Fruit fly (Drosophila melanogaster) whole organism, embryonic: ENCODE data around the gene Rpn12.

Experiments
- Abd-B ChIP-seq: fragments of 200-800 bp; sonication (Bioruptor generic); optimal IDR thresholded peaks from 2 replicates; lab custom pipeline; 2018; ENCODE audit warnings: missing biosample characterization, mild to moderate bottlenecking, missing genetic modification characterization, moderate library complexity
- Adf1 ChIP-seq: fragments of 200-800 bp; sonication (Bioruptor generic); IDR thresholded peaks from 2 replicates; pipeline ENCODE4 v1.3.6; 2022; ENCODE audit warnings: missing biosample characterization, missing genetic modification characterization
- CG10147 ChIP-seq: fragments of 200-800 bp; sonication (Bioruptor generic); optimal IDR thresholded peaks from 2 replicates; lab custom pipeline; 2019; ENCODE audit warnings: missing biosample characterization, mild to moderate bottlenecking, missing genetic modification characterization, moderate library complexity
- CG11723 ChIP-seq: fragments of 200-800 bp; sonication (Bioruptor generic); optimal IDR thresholded peaks from 2 replicates; lab custom pipeline; 2017; ENCODE audit warnings: missing biosample characterization, mild to moderate bottlenecking, missing genetic modification characterization
- CG12942 ChIP-seq: fragments of 200-800 bp; sonication (Bioruptor generic); optimal IDR thresholded peaks from 3 replicates; lab custom pipeline; 2016; ENCODE audit warnings: missing biosample characterization, missing genetic modification characterization
- CG13894 ChIP-seq: fragments of 200-800 bp; sonication (Bioruptor generic); optimal IDR thresholded peaks from 3 replicates; lab custom pipeline; 2018; ENCODE audit warnings: missing biosample characterization, mild to moderate bottlenecking, missing genetic modification characterization, moderate library complexity
- CG15269 ChIP-seq: fragments of 200-800 bp; sonication (Bioruptor generic); optimal IDR thresholded peaks from 2 replicates; lab custom pipeline; 2018; ENCODE audit warnings: missing biosample characterization, mild to moderate bottlenecking, missing genetic modification characterization, moderate library complexity
- CG15514 ChIP-seq: fragments of 200-800 bp; sonication (Bioruptor generic); optimal IDR thresholded peaks from 3 replicates; lab custom pipeline; 2017; ENCODE audit warnings: missing biosample characterization, missing genetic modification characterization, mild to moderate bottlenecking, moderate library complexity, missing genetic modification reagents
- CG16813 ChIP-seq: fragments of 200-800 bp; sonication (Bioruptor generic); IDR thresholded peaks from 3 replicates; pipeline ENCODE4 v1.3.6; 2022; ENCODE audit warnings: missing biosample characterization, missing genetic modification characterization; ENCODE audit not compliant: partially characterized antibody
- CG17186 ChIP-seq: fragments of 200-800 bp; sonication (Bioruptor generic); optimal IDR thresholded peaks from 3 replicates; lab custom pipeline; 2017; ENCODE audit warnings: missing biosample characterization, missing genetic modification reagents, missing genetic modification characterization
- CG18011 ChIP-seq: fragments of 200-800 bp; sonication (Bioruptor generic); optimal IDR thresholded peaks from 2 replicates; lab custom pipeline; 2017; ENCODE audit warnings: missing biosample characterization, missing genetic modification characterization, mild to moderate bottlenecking, moderate library complexity, missing genotype
- CG2116 ChIP-seq: fragments of 200-800 bp; sonication (Bioruptor generic); optimal IDR thresholded peaks from 3 replicates; lab custom pipeline; 2018; ENCODE audit warnings: missing biosample characterization, mild to moderate bottlenecking, missing genetic modification characterization
- CG2199 ChIP-seq: fragments of 200-800 bp; sonication (Bioruptor generic); IDR thresholded peaks from 3 replicates; pipeline ENCODE4 v1.3.6; 2022; ENCODE audit warnings: missing biosample characterization, missing genetic modification characterization
- CG2889 ChIP-seq: fragments of 200-800 bp; sonication (Bioruptor generic); IDR thresholded peaks from 3 replicates; pipeline ENCODE4 v1.3.6; 2022; ENCODE audit warnings: missing biosample characterization, missing genetic modification characterization
- CG30020 ChIP-seq: fragments of 200-800 bp; optimal IDR thresholded peaks from 2 replicates; lab custom pipeline; 2019; ENCODE audit warnings: missing biosample characterization, mild to moderate bottlenecking, missing genetic modification characterization, moderate library complexity
- CG3281 ChIP-seq: fragments of 200-800 bp; sonication (Bioruptor generic); optimal IDR thresholded peaks from 3 replicates; lab custom pipeline; 2017; ENCODE audit warnings: missing biosample characterization, mild to moderate bottlenecking, missing genetic modification characterization
- CG34224 ChIP-seq: fragments of 200-800 bp; sonication (Bioruptor generic); IDR thresholded peaks from 3 replicates; pipeline ENCODE4 v1.3.6; 2022; ENCODE audit warnings: missing biosample characterization, missing genetic modification characterization; ENCODE audit not compliant: partially characterized antibody
- CG4328 ChIP-seq: fragments of 200-800 bp; sonication (Bioruptor generic); optimal IDR thresholded peaks from 3 replicates; lab custom pipeline; 2017; ENCODE audit warnings: missing biosample characterization, missing genetic modification reagents, missing genetic modification characterization
- CG4820 ChIP-seq: fragments of 200-800 bp; sonication (Bioruptor generic); optimal IDR thresholded peaks from 3 replicates; lab custom pipeline; 2016; ENCODE audit warnings: missing biosample characterization, missing genetic modification characterization
- CG7786 ChIP-seq: fragments of 200-800 bp; sonication (Bioruptor generic); optimal IDR thresholded peaks from 2 replicates; lab custom pipeline; 2016; ENCODE audit warnings: missing biosample characterization, missing genetic modification characterization
- CG9609 ChIP-seq: fragments of 200-800 bp; sonication (Bioruptor generic); optimal IDR thresholded peaks from 3 replicates; lab custom pipeline; 2016; ENCODE audit warnings: missing biosample characterization, missing genetic modification characterization
- CHES-1-like ChIP-seq: fragments of 200-800 bp; sonication (Bioruptor generic); optimal IDR thresholded peaks from 2 replicates; lab custom pipeline; 2016; ENCODE audit warnings: missing biosample characterization, missing genetic modification characterization
- Dek ChIP-seq: fragments of 200-800 bp; sonication (Bioruptor generic); optimal IDR thresholded peaks from 3 replicates; lab custom pipeline; 2019; ENCODE audit warnings: missing biosample characterization, mild to moderate bottlenecking, missing genetic modification characterization, moderate library complexity
- GATAe ChIP-seq: fragments of 200-800 bp; sonication (Bioruptor generic); conservative IDR thresholded peaks from 2 replicates; pipeline ENCODE4 v1.3.6; 2022; ENCODE audit warnings: missing biosample characterization, missing genetic modification characterization
- Hand ChIP-seq: fragments of 200-800 bp; sonication (Bioruptor generic); optimal IDR thresholded peaks from 2 replicates; lab custom pipeline; 2017; ENCODE audit warnings: mild to moderate bottlenecking, missing biosample characterization, missing genetic modification reagents, missing genetic modification characterization
- HmgZ ChIP-seq: fragments of 200-800 bp; sonication (Bioruptor generic); optimal IDR thresholded peaks from 2 replicates; lab custom pipeline; 2018; ENCODE audit warnings: missing biosample characterization, mild to moderate bottlenecking, missing genetic modification characterization
- Lhr ChIP-seq: fragments of 200-800 bp; sonication (Bioruptor generic); optimal IDR thresholded peaks from 3 replicates; lab custom pipeline; 2017; ENCODE audit warnings: mild to moderate bottlenecking, missing biosample characterization, missing genetic modification reagents, missing genetic modification characterization
- Myb ChIP-seq: fragments of 200-800 bp; sonication (Bioruptor generic); optimal IDR thresholded peaks from 2 replicates; lab custom pipeline; 2016; ENCODE audit warnings: missing biosample characterization, missing genetic modification characterization
- NFAT ChIP-seq: fragments of 200-800 bp; sonication (Bioruptor generic); IDR thresholded peaks from 2 replicates; pipeline ENCODE4 v1.3.6; 2022; ENCODE audit warnings: missing biosample characterization, missing genetic modification characterization
- PHDP ChIP-seq: fragments of 200-800 bp; sonication (Bioruptor generic); optimal IDR thresholded peaks from 3 replicates; lab custom pipeline; 2018; ENCODE audit warnings: missing biosample characterization, mild to moderate bottlenecking, missing genetic modification characterization, moderate library complexity
- Sry-β ChIP-seq: fragments of 200-800 bp; sonication (Bioruptor generic); optimal IDR thresholded peaks from 2 replicates; lab custom pipeline; 2018; ENCODE audit warnings: missing biosample characterization, mild to moderate bottlenecking, missing genetic modification characterization, moderate library complexity
- chinmo ChIP-seq: fragments of 200-800 bp; sonication (Bioruptor generic); IDR thresholded peaks from 4 replicates; pipeline ENCODE4 v1.3.6; 2022; ENCODE audit warnings: missing biosample characterization, missing genetic modification characterization; ENCODE audit not compliant: partially characterized antibody
- chn ChIP-seq: fragments of 200-800 bp; sonication (Bioruptor generic); optimal IDR thresholded peaks from 2 replicates; lab custom pipeline; 2016; ENCODE audit warnings: missing biosample characterization, missing genetic modification characterization
- dm ChIP-seq: fragments of 200-800 bp; sonication (Bioruptor generic); optimal IDR thresholded peaks from 3 replicates; lab custom pipeline; 2016; ENCODE audit warnings: missing biosample characterization, missing genetic modification characterization
- fd102C ChIP-seq: fragments of 200-800 bp; sonication (Bioruptor generic); optimal IDR thresholded peaks from 2 replicates; lab custom pipeline; 2018; ENCODE audit warnings: missing biosample characterization, mild to moderate bottlenecking, missing genetic modification characterization, moderate library complexity
- gce ChIP-seq: fragments of 200-800 bp; sonication (Bioruptor generic); IDR thresholded peaks from 3 replicates; pipeline ENCODE4 v1.3.6; 2022; ENCODE audit warnings: missing biosample characterization, missing genetic modification characterization
- ind ChIP-seq: fragments of 200-800 bp; sonication (Bioruptor generic); optimal IDR thresholded peaks from 3 replicates; lab custom pipeline; 2016; ENCODE audit warnings: missing biosample characterization, missing genetic modification characterization
- kni ChIP-seq: fragments of 200-800 bp; sonication (Bioruptor generic); optimal IDR thresholded peaks from 3 replicates; lab custom pipeline; 2017; ENCODE audit warnings: mild to moderate bottlenecking, missing biosample characterization, missing genetic modification reagents, missing genetic modification characterization
- mld ChIP-seq: fragments of 200-800 bp; sonication (Bioruptor generic); IDR thresholded peaks from 3 replicates; pipeline ENCODE4 v1.3.6; 2022; ENCODE audit warnings: missing biosample characterization, missing genetic modification characterization; ENCODE audit not compliant: partially characterized antibody
- nau ChIP-seq: fragments of 200-800 bp; sonication (Bioruptor generic); optimal IDR thresholded peaks from 3 replicates; lab custom pipeline; 2017; ENCODE audit warnings: missing biosample characterization, mild to moderate bottlenecking, missing genetic modification characterization, missing genetic modification reagents
- pum ChIP-seq: fragments of 200-800 bp; sonication (Bioruptor generic); optimal IDR thresholded peaks from 2 replicates; lab custom pipeline; 2016; ENCODE audit warnings: missing biosample characterization, missing genetic modification characterization
- pzg ChIP-seq: fragments of 200-800 bp; sonication (Bioruptor generic); optimal IDR thresholded peaks from 3 replicates; lab custom pipeline; 2018; ENCODE audit warnings: missing biosample characterization, mild to moderate bottlenecking, missing genetic modification characterization, moderate library complexity
- run ChIP-seq: fragments of 200-800 bp; sonication (Bioruptor generic); optimal IDR thresholded peaks from 3 replicates; lab custom pipeline; 2018; ENCODE audit warnings: missing biosample characterization, mild to moderate bottlenecking, missing genetic modification characterization
- so ChIP-seq: fragments of 200-800 bp; sonication (Bioruptor generic); IDR thresholded peaks from 3 replicates; pipeline ENCODE4 v1.3.6; 2022; ENCODE audit warnings: missing biosample characterization, missing genetic modification characterization
- ssp ChIP-seq: fragments of 200-800 bp; sonication (Bioruptor generic); IDR thresholded peaks from 2 replicates; pipeline ENCODE4 v1.3.6; 2022; ENCODE audit warnings: missing biosample characterization, missing genetic modification characterization
- tna ChIP-seq: fragments of 200-800 bp; sonication (Bioruptor generic); IDR thresholded peaks from 2 replicates; pipeline ENCODE4 v1.3.6; 2022; ENCODE audit warnings: missing biosample characterization, missing genetic modification characterization; ENCODE audit not compliant: partially characterized antibody
- trem ChIP-seq: fragments of 200-800 bp; optimal IDR thresholded peaks from 3 replicates; lab custom pipeline; 2019; ENCODE audit warnings: missing biosample characterization, mild to moderate bottlenecking, missing genetic modification characterization, moderate library complexity
- unc-4 ChIP-seq: fragments of 200-800 bp; sonication (Bioruptor generic); IDR thresholded peaks from 2 replicates; pipeline ENCODE4 v1.3.6; 2022; ENCODE audit warnings: missing biosample characterization, missing genetic modification characterization; ENCODE audit not compliant: partially characterized antibody
- zfh2 ChIP-seq: fragments of 200-800 bp; sonication (Bioruptor generic); optimal IDR thresholded peaks from 2 replicates; lab custom pipeline; 2016; ENCODE audit warnings: missing biosample characterization, missing genetic modification characterization

The Rpn12 gene

dm6 chr3L:16581201-16581705 lies 1.6 kb upstream of the Rpn12 start, which contains the start of gene Smn:
Smn (minus strand) TSS chr3L:16581547.
- TF ChIP-seq ssp (GFP tag; lab: Robert Waterston, UW) (peak; percentile 36; the same call in 1 of the 2 replicates), fd102C (GFP tag; lab: Kevin White, UChicago) (no peak), Lhr (peak; percentile 35), GATAe (GFP tag; lab: Robert Waterston, UW) (no peak), pum (GFP tag; lab: Kevin White, UChicago) (peak; percentile 43), NFAT (GFP tag; lab: Robert Waterston, UW) (peak; percentile 43; the same call in 1 of the 2 replicates), tna (GFP tag; lab: Robert Waterston, UW) (peak; percentile 73), gce (GFP tag; lab: Robert Waterston, UW) (no peak), dm (GFP tag; lab: Kevin White, UChicago) (peak; percentile 2), Dek (tag; lab: Kevin White, UChicago) (peak; percentile 34), mld (GFP tag; lab: Robert Waterston, UW) (peak; percentile 69; the same call in 1 of the 3 replicates), chinmo (GFP tag; lab: Robert Waterston, UW) (peak; percentile 78; the same call in 2 of the 4 replicates), CG13894 (tag; lab: Kevin White, UChicago) (peak; percentile 27), Myb (GFP tag; lab: Kevin White, UChicago) (peak; percentile 55), CG12942 (peak; percentile 22), zfh2 (GFP tag; lab: Kevin White, UChicago) (peak; percentile 71), kni (GFP tag; lab: Kevin White, UChicago) (peak; percentile 35), trem (tag; lab: Kevin White, UChicago) (peak; percentile 52), so (GFP tag; lab: Robert Waterston, UW) (no peak; the same call in 2 of the 3 replicates), CG9609 (GFP tag; lab: Kevin White, UChicago) (peak; percentile 36), run (tag; lab: Kevin White, UChicago) (no peak), CG4328 (peak; percentile 27), pzg (GFP tag; lab: Kevin White, UChicago) (peak; percentile 45), CG15269 (tag; lab: Kevin White, UChicago) (peak; percentile 46), CG2199 (GFP tag; lab: Robert Waterston, UW) (no peak), CHES-1-like (GFP tag; lab: Kevin White, UChicago) (peak; percentile 78), CG10147 (GFP tag; lab: Kevin White, UChicago) (peak; percentile 52), CG15514 (GFP tag; lab: Kevin White, UChicago) (peak; percentile 57), PHDP (tag; lab: Kevin White, UChicago) (peak; percentile 47), chn (GFP tag; lab: Kevin White, UChicago) (peak; percentile 29), CG4820 (GFP tag; lab: Kevin White, UChicago) (peak; percentile 27), HmgZ (peak; percentile 29), Adf1 (no peak), CG7786 (GFP tag; lab: Kevin White, UChicago) (peak; percentile 59), CG2889 (GFP tag; lab: Robert Waterston, UW) (no peak), unc-4 (peak; percentile 77), CG18011 (GFP tag; lab: Kevin White, UChicago) (peak; percentile 23), CG16813 (GFP tag; lab: Robert Waterston, UW) (peak; percentile 90), CG34224 (GFP tag; lab: Robert Waterston, UW) (peak; percentile 81), CG17186 (GFP tag; lab: Kevin White, UChicago) (peak; percentile 16), nau (GFP tag; lab: Kevin White, UChicago) (peak; percentile 16), Sry-β (peak; percentile 3), CG30020 (tag; lab: Kevin White, UChicago) (peak; percentile 31), Hand (no peak), CG3281 (GFP tag; lab: Kevin White, UChicago) (peak; percentile 57), CG2116 (GFP tag; lab: Kevin White, UChicago) (peak; percentile 97), ind (GFP tag; lab: Kevin White, UChicago) (peak; percentile 42), CG11723 (GFP tag; lab: Kevin White, UChicago) (peak; percentile 10), Abd-B (peak; percentile 50)
